Fruit fly (Drosophila melanogaster) whole organism, prepupa: Measurements from ENCODE around the gene CG14096.

Experiments
- CG10669 ChIP-seq: fragments of 200-800 bp; sonication (Bioruptor generic); optimal IDR thresholded peaks from 3 replicates; lab custom pipeline; 2018; ENCODE audit warnings: missing biosample characterization, mild to moderate bottlenecking, missing genetic modification characterization, moderate library complexity
- CG8119 ChIP-seq: fragments of 200-800 bp; sonication (Bioruptor generic); IDR thresholded peaks from 3 replicates; pipeline ENCODE4 v1.3.6; 2022; ENCODE audit warnings: missing biosample characterization, missing genetic modification characterization
- CG8632 ChIP-seq: fragments of 200-800 bp; sonication (Bioruptor generic); optimal IDR thresholded peaks from 3 replicates; lab custom pipeline; 2016; ENCODE audit warnings: missing biosample characterization, missing genetic modification characterization
- Met ChIP-seq: fragments of 200-800 bp; sonication (Bioruptor generic); optimal IDR thresholded peaks from 3 replicates; lab custom pipeline; 2016; ENCODE audit warnings: missing biosample characterization, missing genetic modification characterization
- Sox102F ChIP-seq: fragments of 200-800 bp; sonication (Bioruptor generic); optimal IDR thresholded peaks from 2 replicates; lab custom pipeline; 2016; ENCODE audit warnings: missing biosample characterization, mild to moderate bottlenecking, missing genetic modification characterization
- Sox15 ChIP-seq: fragments of 200-800 bp; sonication (Bioruptor generic); optimal IDR thresholded peaks from 3 replicates; lab custom pipeline; 2016; ENCODE audit warnings: missing biosample characterization, missing genetic modification characterization
- fd85E ChIP-seq: fragments of 200-800 bp; sonication (Bioruptor generic); optimal IDR thresholded peaks from 3 replicates; lab custom pipeline; 2016; ENCODE audit warnings: missing biosample characterization, missing genetic modification characterization
- fkh ChIP-seq: fragments of 200-800 bp; sonication (Bioruptor generic); optimal IDR thresholded peaks from 3 replicates; lab custom pipeline; 2017; ENCODE audit warnings: missing biosample characterization, mild to moderate bottlenecking, missing genetic modification characterization, moderate library complexity
- lz ChIP-seq: fragments of 200-800 bp; sonication (Bioruptor generic); optimal IDR thresholded peaks from 3 replicates; lab custom pipeline; 2016; ENCODE audit warnings: missing biosample characterization, missing genetic modification characterization
- ss ChIP-seq, 2 experiments: fragments of 200-800 bp; sonication (Bioruptor generic); optimal IDR thresholded peaks; 2 replicates in 1 of 2; 3 replicates in 1 of 2; lab custom pipeline; 2017 to 2018; ENCODE audit warnings: mild to moderate bottlenecking in 2 of 2, missing biosample characterization in 2 of 2, missing genetic modification characterization in 2 of 2, moderate library complexity in 1 of 2

DNA sequence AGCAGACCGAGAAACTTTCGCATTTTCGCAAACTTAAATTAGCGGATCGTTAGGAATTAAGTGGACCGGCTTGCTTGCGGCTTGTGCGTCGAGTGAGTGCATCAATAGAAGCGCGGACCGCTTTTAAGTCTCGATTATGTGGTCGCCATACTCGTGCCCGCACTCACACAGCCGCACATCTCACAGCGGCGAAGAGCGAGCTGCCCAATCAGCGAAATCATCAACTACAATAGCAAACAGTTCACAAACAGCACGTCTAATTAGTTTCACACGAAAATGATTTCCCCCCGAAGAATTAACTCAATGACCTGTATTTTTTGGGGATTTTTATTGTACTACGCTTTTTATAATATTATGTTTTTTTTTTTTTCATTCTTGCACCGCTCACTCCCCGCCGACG lies 33.8 kb upstream of the CG14096 start, which contains the start of gene CG9451:
- TF ChIP-seq Sox102F (GFP tag; lab: Kevin White, UChicago): no peak
- TF ChIP-seq fkh (GFP tag; lab: Kevin White, UChicago): no peak
- TF ChIP-seq Sox15 (GFP tag; lab: Kevin White, UChicago): no peak
- TF ChIP-seq CG8119 (GFP tag; lab: Robert Waterston, UW): no peak
- TF ChIP-seq Met (GFP tag; lab: Kevin White, UChicago): no peak
- no peak for TF ChIP-seq fd85E (GFP tag; lab: Kevin White, UChicago)
- TF ChIP-seq CG8632 (GFP tag; lab: Kevin White, UChicago): no peak
- no peak for TF ChIP-seq CG10669 (GFP tag; lab: Kevin White, UChicago)
- no peak for TF ChIP-seq lz (GFP tag; lab: Kevin White, UChicago)
- TF ChIP-seq ss (GFP tag; optimal IDR thresholded peaks at IDR 0.05; lab: Kevin White, UChicago): no peak
